Worm (Caenorhabditis elegans) whole organism, mixed stage, embryonic: Measurements from ENCODE around the gene wdr-31.

Experiments used
- M03D4.4 ChIP-seq: sonication (generic microtip); optimal IDR thresholded peaks from 2 replicates; lab custom pipeline; 2017; ENCODE audit warnings: mild to moderate bottlenecking, missing genetic modification characterization, missing compliant biosample characterization
- bed-3 ChIP-seq: fragments of 200-800 bp; sonication (Bioruptor generic); optimal IDR thresholded peaks from 3 replicates; lab custom pipeline; 2018; ENCODE audit warnings: mild to moderate bottlenecking, missing genetic modification characterization, moderate library complexity, missing compliant biosample characterization
- ceh-39 ChIP-seq: fragments of 150-350 bp; optimal IDR thresholded peaks from 2 replicates; lab custom pipeline; 2014; ENCODE audit warnings: missing biosample characterization, missing genetic modification characterization
- ceh-83 ChIP-seq: fragments of 200-800 bp; sonication (Bioruptor generic); optimal IDR thresholded peaks from 2 replicates; lab custom pipeline; 2018; ENCODE audit warnings: mild to moderate bottlenecking, missing genetic modification characterization, missing compliant biosample characterization
- ces-1 ChIP-seq: fragments of 150-350 bp; optimal IDR thresholded peaks from 2 replicates; lab custom pipeline; 2014; ENCODE audit warnings: missing biosample characterization, missing genetic modification reagents, missing genetic modification characterization
- cnd-1 ChIP-seq: fragments of 200-800 bp; sonication (Bioruptor generic); optimal IDR thresholded peaks from 2 replicates; lab custom pipeline; 2018; ENCODE audit warnings: mild to moderate bottlenecking, missing genetic modification characterization, missing compliant biosample characterization
- drap-1 ChIP-seq: fragments of 200-800 bp; sonication (Bioruptor generic); optimal IDR thresholded peaks from 3 replicates; lab custom pipeline; 2018; ENCODE audit warnings: mild to moderate bottlenecking, missing genetic modification characterization, missing compliant biosample characterization
- elt-1 ChIP-seq: sonication (generic microtip); optimal IDR thresholded peaks from 2 replicates; lab custom pipeline; 2017; ENCODE audit warnings: missing genetic modification characterization, mild to moderate bottlenecking, missing compliant biosample characterization, antibody characterized with exemption, moderate library complexity, borderline replicate concordance; ENCODE audit not compliant: insufficient read depth
- flh-1 ChIP-seq: fragments of 200-800 bp; sonication (Bioruptor generic); optimal IDR thresholded peaks from 2 replicates; lab custom pipeline; 2018; ENCODE audit warnings: mild to moderate bottlenecking, missing genetic modification characterization, moderate library complexity, missing compliant biosample characterization
- ham-2 ChIP-seq: fragments of 200-800 bp; sonication (Bioruptor generic); optimal IDR thresholded peaks from 2 replicates; lab custom pipeline; 2018; ENCODE audit warnings: mild to moderate bottlenecking, missing genetic modification characterization, missing compliant biosample characterization
- hlh-1 ChIP-seq: fragments of 150-350 bp; optimal IDR thresholded peaks from 2 replicates; lab custom pipeline; 2014; ENCODE audit warnings: missing biosample characterization, missing genetic modification reagents, missing genetic modification characterization
- lin-13 ChIP-seq: fragments of 150-350 bp; optimal IDR thresholded peaks from 2 replicates; lab custom pipeline; 2014; ENCODE audit warnings: missing biosample characterization, missing genetic modification characterization
- lin-32 ChIP-seq: fragments of 200-800 bp; sonication (Bioruptor generic); optimal IDR thresholded peaks from 2 replicates; lab custom pipeline; 2018; ENCODE audit warnings: mild to moderate bottlenecking, missing genetic modification characterization, missing compliant biosample characterization
- lsy-2 ChIP-seq: fragments of 150-350 bp; optimal IDR thresholded peaks from 2 replicates; lab custom pipeline; 2014; ENCODE audit warnings: missing biosample characterization, missing genetic modification characterization
- mab-5 ChIP-seq: fragments of 150-350 bp; optimal IDR thresholded peaks from 2 replicates; lab custom pipeline; 2014; ENCODE audit warnings: missing biosample characterization, missing genetic modification characterization
- mep-1 ChIP-seq: fragments of 150-350 bp; optimal IDR thresholded peaks from 2 replicates; lab custom pipeline; 2017; ENCODE audit warnings: missing biosample characterization, missing genetic modification reagents, missing genetic modification characterization, inconsistent platforms
- mls-2 ChIP-seq: sonication (generic microtip); optimal IDR thresholded peaks from 2 replicates; lab custom pipeline; 2016; ENCODE audit warnings: mild to moderate bottlenecking, missing genetic modification characterization, moderate library complexity, missing compliant biosample characterization
- nhr-12 ChIP-seq: fragments of 150-350 bp; optimal IDR thresholded peaks from 2 replicates; lab custom pipeline; 2014; ENCODE audit warnings: missing biosample characterization, missing genetic modification characterization
- nhr-2 ChIP-seq: fragments of 150-350 bp; optimal IDR thresholded peaks from 2 replicates; lab custom pipeline; 2014; ENCODE audit warnings: missing biosample characterization, missing genetic modification characterization
- nhr-237 ChIP-seq: fragments of 150-350 bp; optimal IDR thresholded peaks from 2 replicates; lab custom pipeline; 2014; ENCODE audit warnings: missing biosample characterization, missing genetic modification characterization
- nhr-28 ChIP-seq: fragments of 150-350 bp; optimal IDR thresholded peaks from 2 replicates; lab custom pipeline; 2014; ENCODE audit warnings: missing biosample characterization, missing genetic modification characterization
- nhr-76 ChIP-seq: sonication (generic microtip); optimal IDR thresholded peaks from 2 replicates; lab custom pipeline; 2017; ENCODE audit warnings: missing biosample characterization, missing genetic modification characterization
- pha-4 ChIP-seq: fragments of 150-350 bp; optimal IDR thresholded peaks from 2 replicates; lab custom pipeline; 2018; ENCODE audit warnings: missing biosample characterization, missing genetic modification reagents, missing genetic modification characterization
- snpc-4 ChIP-seq: fragments of 150-350 bp; optimal IDR thresholded peaks from 2 replicates; lab custom pipeline; 2014; ENCODE audit warnings: missing biosample characterization, missing genetic modification characterization
- sptf-1 ChIP-seq: sonication (generic microtip); optimal IDR thresholded peaks from 2 replicates; lab custom pipeline; 2017; ENCODE audit warnings: mild to moderate bottlenecking, missing genetic modification characterization, moderate library complexity, missing compliant biosample characterization
- tbx-8 ChIP-seq: fragments of 200-800 bp; sonication (Bioruptor generic); optimal IDR thresholded peaks from 2 replicates; lab custom pipeline; 2018; ENCODE audit warnings: mild to moderate bottlenecking, missing genetic modification characterization, moderate library complexity, missing compliant biosample characterization
- unc-120 ChIP-seq: sonication (generic microtip); optimal IDR thresholded peaks from 2 replicates; lab custom pipeline; 2017; ENCODE audit warnings: missing genetic modification characterization, missing compliant biosample characterization; ENCODE audit not compliant: poor library complexity, severe bottlenecking
- unc-39 ChIP-seq: fragments of 150-350 bp; optimal IDR thresholded peaks from 2 replicates; lab custom pipeline; 2014; ENCODE audit warnings: missing biosample characterization, missing genetic modification characterization
- unc-62 ChIP-seq: fragments of 150-350 bp; optimal IDR thresholded peaks from 2 replicates; lab custom pipeline; 2014; ENCODE audit warnings: missing biosample characterization, missing genetic modification reagents, missing genetic modification characterization
- zip-8 ChIP-seq: fragments of 150-350 bp; optimal IDR thresholded peaks from 2 replicates; lab custom pipeline; 2014; ENCODE audit warnings: missing biosample characterization, missing genetic modification characterization
- ztf-11 ChIP-seq: fragments of 150-350 bp; optimal IDR thresholded peaks from 2 replicates; lab custom pipeline; 2014; ENCODE audit warnings: missing biosample characterization, missing genetic modification characterization

wdr-31 gene

DNA sequence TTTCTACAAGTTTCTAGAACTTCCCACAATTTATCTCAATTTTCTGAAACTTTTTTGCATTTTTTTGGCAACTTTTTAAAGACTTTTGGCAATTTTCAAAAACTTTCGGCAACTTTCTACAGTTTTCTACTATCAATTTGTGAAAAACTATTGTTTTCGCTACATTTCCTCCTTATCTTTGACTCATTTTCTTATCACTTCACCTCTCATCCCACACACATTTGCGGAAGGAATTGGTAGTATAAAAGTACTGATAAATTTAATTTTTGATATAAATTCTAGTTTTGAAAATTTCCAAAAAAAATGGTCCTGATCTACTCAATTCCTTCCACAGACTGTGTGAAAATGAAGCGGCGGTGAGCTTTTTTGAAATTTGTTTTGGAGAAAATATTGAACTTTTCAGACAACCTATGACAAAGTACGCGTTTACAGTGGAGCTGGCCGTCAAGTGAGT, 14.5 kb upstream of the wdr-31 start, which contains the start of gene F29A7.4:
F29A7.4 (plus strand) TSS at position 404 of the 454 bp plus-strand sequence.
- TF ChIP-seq nhr-12 (tag; lab: Kevin White, UChicago) (no peak), cnd-1 (no peak), unc-120 (tag; lab: Kevin White, UChicago) (no peak), nhr-76 (tag; lab: Kevin White, UChicago) (no peak), flh-1 (GFP tag; lab: Kevin White, UChicago) (no peak), hlh-1 (tag; lab: Kevin White, UChicago) (no peak), sptf-1 (tag; lab: Kevin White, UChicago) (no peak), nhr-2 (tag; lab: Kevin White, UChicago) (no peak), unc-39 (tag; lab: Kevin White, UChicago) (no peak)

DNA sequence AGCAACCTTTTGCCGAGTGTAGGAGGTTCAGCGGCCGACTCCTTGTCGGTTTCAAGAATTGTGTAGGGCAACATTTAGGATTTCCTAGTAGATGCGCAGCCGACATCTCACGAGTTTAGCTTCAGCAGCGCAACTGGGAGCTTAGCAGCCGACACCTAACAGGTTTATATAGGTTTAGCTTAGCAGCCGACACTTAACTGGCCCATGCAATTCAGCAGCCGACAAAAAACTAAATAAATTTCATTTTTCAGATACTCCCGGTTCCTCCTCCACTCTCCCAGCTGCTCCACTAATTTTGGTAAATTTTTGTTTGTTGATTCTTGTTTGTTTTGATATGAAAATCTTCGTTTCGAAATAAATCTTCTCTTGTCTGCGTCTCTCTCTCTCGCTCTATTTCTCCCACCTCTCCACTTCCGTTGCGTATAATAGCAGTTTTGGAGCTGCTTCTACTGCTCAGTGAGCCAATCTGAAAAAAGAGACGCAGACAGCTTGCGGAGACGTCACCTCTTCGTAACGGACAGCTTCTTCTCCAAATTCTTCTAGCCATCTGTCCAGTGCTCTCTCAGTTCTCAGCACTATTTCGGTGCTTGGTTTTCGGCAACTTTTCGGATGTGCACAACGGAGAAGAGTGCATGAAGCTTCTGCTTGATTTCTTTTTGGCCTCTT, 13.0 kb upstream of the wdr-31 start:
- TF ChIP-seq ces-1 (GFP tag; lab: Kevin White, UChicago) (peak; percentile 80), lsy-2 (tag; lab: Kevin White, UChicago) (no peak), ceh-39 (no peak), snpc-4 (tag; lab: Kevin White, UChicago) (no peak), tbx-8 (GFP tag; lab: Kevin White, UChicago) (no peak), ceh-83 (no peak), mls-2 (tag; lab: Kevin White, UChicago) (no peak), nhr-76 (tag; lab: Kevin White, UChicago) (no peak), unc-62 (GFP tag; lab: Kevin White, UChicago) (peak; percentile 73), sptf-1 (tag; lab: Kevin White, UChicago) (no peak), zip-8 (tag; lab: Kevin White, UChicago) (no peak), nhr-28 (tag; lab: Kevin White, UChicago) (no peak), cnd-1 (no peak), mep-1 (tag; lab: Kevin White, UChicago) (peak; percentile 48), drap-1 (GFP tag; lab: Kevin White, UChicago) (no peak)

DNA sequence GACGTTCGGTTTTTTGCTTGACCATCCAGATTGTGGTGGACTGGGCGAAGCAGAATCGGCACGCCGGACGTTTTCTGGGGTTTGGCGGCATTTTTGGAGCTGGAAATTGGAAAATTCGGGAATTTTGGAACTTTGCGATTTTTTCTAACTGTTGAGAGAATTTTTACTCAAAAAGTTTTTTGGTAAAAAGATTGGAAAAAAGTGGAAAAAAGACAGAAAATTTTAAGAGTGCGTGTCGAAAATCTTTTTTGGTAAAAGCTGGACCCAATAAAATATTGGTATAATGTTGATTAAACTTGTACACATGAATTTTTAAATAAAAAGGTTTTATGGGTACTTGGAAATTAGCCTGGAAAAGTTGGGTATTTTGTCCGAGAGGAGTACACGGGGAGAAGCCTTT, 7.2 kb upstream of the wdr-31 start, which contains the start of gene T05A8.7:
T05A8.7 (minus strand) TSS at position 101 of the 400 bp plus-strand sequence.
- TF ChIP-seq M03D4.4 = no peak
- no peak for TF ChIP-seq ces-1 (GFP tag; lab: Kevin White, UChicago)
- no peak for TF ChIP-seq nhr-28 (tag; lab: Kevin White, UChicago)
- TF ChIP-seq mab-5 (tag; lab: Kevin White, UChicago) = no peak
- no peak for TF ChIP-seq nhr-2 (tag; lab: Kevin White, UChicago)
- TF ChIP-seq cnd-1 = no peak
- no peak for TF ChIP-seq lin-32 (GFP tag; lab: Kevin White, UChicago)
- TF ChIP-seq hlh-1 (tag; lab: Kevin White, UChicago) = no peak
- TF ChIP-seq snpc-4 (tag; lab: Kevin White, UChicago) = no peak
- TF ChIP-seq ztf-11 = no peak
- TF ChIP-seq elt-1 (tag; lab: Kevin White, UChicago) = no peak
- no peak for TF ChIP-seq nhr-12 (tag; lab: Kevin White, UChicago)
- TF ChIP-seq pha-4 (tag; lab: Kevin White, UChicago) = no peak
- no peak for TF ChIP-seq tbx-8 (GFP tag; lab: Kevin White, UChicago)
- no peak for TF ChIP-seq lin-13 (tag; lab: Kevin White, UChicago)

DNA sequence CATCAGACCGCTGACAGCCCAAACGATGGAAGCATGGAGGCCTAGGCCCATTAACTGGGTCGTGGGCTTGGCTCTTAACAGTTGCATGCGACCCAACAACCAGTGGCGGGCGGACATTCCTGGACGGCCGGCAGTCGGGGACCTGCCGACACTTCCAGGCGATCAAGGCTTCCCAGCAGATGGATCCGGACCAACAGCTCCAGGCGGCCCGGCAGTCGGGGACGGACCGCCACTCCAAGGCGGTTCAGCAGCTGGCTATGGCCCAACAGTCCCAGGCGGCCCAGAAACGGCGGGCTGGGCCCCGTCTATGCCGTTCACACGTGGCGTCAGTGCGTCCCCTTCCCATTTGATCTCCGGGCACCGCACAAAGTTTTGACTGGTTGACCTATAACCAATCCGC, 6.3 kb upstream of the wdr-31 start:
- TF ChIP-seq pha-4 (tag; lab: Kevin White, UChicago) (no peak), ztf-11 (no peak), unc-39 (tag; lab: Kevin White, UChicago) (no peak), mls-2 (tag; lab: Kevin White, UChicago) (no peak), M03D4.4 (no peak), ceh-39 (no peak), elt-1 (tag; lab: Kevin White, UChicago) (no peak), mab-5 (tag; lab: Kevin White, UChicago) (no peak), nhr-2 (tag; lab: Kevin White, UChicago) (no peak), nhr-237 (tag; lab: Kevin White, UChicago) (no peak), unc-62 (GFP tag; lab: Kevin White, UChicago) (no peak), bed-3 (GFP tag; lab: Kevin White, UChicago) (no peak), nhr-12 (tag; lab: Kevin White, UChicago) (no peak), mep-1 (tag; lab: Kevin White, UChicago) (no peak), hlh-1 (tag; lab: Kevin White, UChicago) (no peak), ham-2 (GFP tag; lab: Kevin White, UChicago) (no peak), flh-1 (GFP tag; lab: Kevin White, UChicago) (no peak), drap-1 (GFP tag; lab: Kevin White, UChicago) (no peak), ceh-83 (no peak)
- TF ChIP-seq, all 35 proteins: peak for 0
